Worm (Caenorhabditis elegans): ENCODE data around the gene mig-14.

Gene mig-14

ce11 chrII:13763009-13763468 is 21.5 kb downstream of the mig-14 start, which contains the start of gene arrd-11:
TSS of gene arrd-11 (plus strand) at chrII:13763418.
- TF ChIP-seq T23F11.4 (GFP tag; optimal IDR thresholded peaks at IDR 0.05) (no peak), ttx-3 (tag; optimal IDR thresholded peaks at IDR 0.05) (no peak)

ce11 chrII:13765952-13766351 is 24.4 kb downstream of the mig-14 start, which contains the start of gene arrd-12:
TSS of gene arrd-12 (plus strand) at chrII:13766252.
- TF ChIP-seq rnt-1 (tag; optimal IDR thresholded peaks at IDR 0.05), result no peak
- no peak for TF ChIP-seq pag-3 (tag; optimal IDR thresholded peaks at IDR 0.05; ENCODE audit: borderline replicate concordance)
- TF ChIP-seq hlh-6 (tag; optimal IDR thresholded peaks at IDR 0.05), result no peak
- TF ChIP-seq hlh-15 (tag; optimal IDR thresholded peaks at IDR 0.05), result no peak
- TF ChIP-seq sdc-2 (tag; optimal IDR thresholded peaks at IDR 0.05), result no peak
- no peak for TF ChIP-seq ceh-9 (tag; optimal IDR thresholded peaks at IDR 0.05)
- TF ChIP-seq T23F11.4 (GFP tag; optimal IDR thresholded peaks at IDR 0.05), result no peak
- no peak for TF ChIP-seq ceh-30 (tag; optimal IDR thresholded peaks at IDR 0.05)

ce11 chrII:13771335-13771734 is 29.8 kb downstream of the mig-14 start, which contains the start of gene C01B9.1:
TSS of gene C01B9.1 (plus strand) at chrII:13771575.
- TF ChIP-seq syd-9 (tag; optimal IDR thresholded peaks at IDR 0.05), result no peak
- TF ChIP-seq unc-55 (GFP tag; optimal IDR thresholded peaks at IDR 0.05), result no peak
- TF ChIP-seq elt-2 (tag; optimal IDR thresholded peaks at IDR 0.05), result peak; percentile 44

ce11 chrII:13780792-13781248 is 39.3 kb downstream of the mig-14 start:
- no peak for TF ChIP-seq hlh-13 (GFP tag; optimal IDR thresholded peaks at IDR 0.05)
- TF ChIP-seq dve-1 (tag; optimal IDR thresholded peaks at IDR 0.05), result peak; percentile 87
- TF ChIP-seq ceh-45 (GFP tag; IDR thresholded peaks at IDR 0.05), result no peak

ce11 chrII:13783880-13784279 is 42.3 kb downstream of the mig-14 start, which contains the start of gene C01B9.4:
TSS of gene C01B9.4 (minus strand) at chrII:13783980.
- no peak for TF ChIP-seq F13H6.1 (tag; optimal IDR thresholded peaks at IDR 0.05)
- TF ChIP-seq unc-3 (GFP tag; conservative IDR thresholded peaks at IDR 0.05), result no peak
- no peak for TF ChIP-seq unc-3 (tag; optimal IDR thresholded peaks at IDR 0.05)
- TF ChIP-seq elt-2 (tag; optimal IDR thresholded peaks at IDR 0.05), result no peak
- no peak for TF ChIP-seq C38D4.7 (GFP tag; optimal IDR thresholded peaks at IDR 0.05)
- TF ChIP-seq pqm-1 (tag; optimal IDR thresholded peaks at IDR 0.05), result no peak
- TF ChIP-seq ttx-3 (tag; optimal IDR thresholded peaks at IDR 0.05), result no peak
- TF ChIP-seq sox-2 (GFP tag; IDR thresholded peaks at IDR 0.05), result no peak
- TF ChIP-seq tbx-2 (tag; optimal IDR thresholded peaks at IDR 0.05), result no peak
- no peak for TF ChIP-seq fkh-10 (GFP tag; optimal IDR thresholded peaks at IDR 0.05)
- no peak for TF ChIP-seq ceh-19 (GFP tag; optimal IDR thresholded peaks at IDR 0.05)
- TF ChIP-seq zip-5 (tag; optimal IDR thresholded peaks at IDR 0.05), result no peak
- TF ChIP-seq Y22D7AL.16 (tag; optimal IDR thresholded peaks at IDR 0.05), result no peak
- TF ChIP-seq ceh-18 (tag; optimal IDR thresholded peaks at IDR 0.05), result no peak
- TF ChIP-seq ceh-31 (tag; optimal IDR thresholded peaks at IDR 0.05), result no peak
- no peak for TF ChIP-seq dmd-4 (tag; optimal IDR thresholded peaks at IDR 0.05; ENCODE audit: borderline replicate concordance)
- TF ChIP-seq che-1 (tag; optimal IDR thresholded peaks at IDR 0.05), result no peak

- TF ChIP-seq ceh-2 (tag; optimal IDR thresholded peaks at IDR 0.05) (no peak), elt-2 (tag; optimal IDR thresholded peaks at IDR 0.05) (no peak), mec-3 (tag; optimal IDR thresholded peaks at IDR 0.05; ENCODE audit: borderline replicate concordance) (no peak), lin-11 (tag; optimal IDR thresholded peaks at IDR 0.05) (no peak), sdc-2 (tag; optimal IDR thresholded peaks at IDR 0.05) (no peak), ceh-6 (GFP tag; optimal IDR thresholded peaks at IDR 0.05) (no peak), nhr-11 (tag; optimal IDR thresholded peaks at IDR 0.05) (no peak), ceh-22 (tag; optimal IDR thresholded peaks at IDR 0.05) (no peak), K02D7.2 (tag; optimal IDR thresholded peaks at IDR 0.05) (no peak), ceh-24 (tag; optimal IDR thresholded peaks at IDR 0.05) (no peak), ceh-18 (tag; optimal IDR thresholded peaks at IDR 0.05) (no peak), sox-4 (tag; optimal IDR thresholded peaks at IDR 0.05) (no peak), ztf-16 (tag; optimal IDR thresholded peaks at IDR 0.05) (no peak), ceh-45 (GFP tag; IDR thresholded peaks at IDR 0.05) (no peak), syd-9 (tag; optimal IDR thresholded peaks at IDR 0.05) (no peak), fax-1 (tag; optimal IDR thresholded peaks at IDR 0.05) (no peak), ceh-34 (tag; optimal IDR thresholded peaks at IDR 0.05) (no peak), zip-5 (tag; optimal IDR thresholded peaks at IDR 0.05) (no peak), unc-3 (GFP tag; conservative IDR thresholded peaks at IDR 0.05) (no peak), unc-3 (tag; optimal IDR thresholded peaks at IDR 0.05) (no peak)
These were observed 44.0 kb downstream of the mig-14 start for ce11 chrII:13785582-13785981.
